Fruit fly (Drosophila melanogaster): ENCODE measurements around the gene CG42541.

DNA sequence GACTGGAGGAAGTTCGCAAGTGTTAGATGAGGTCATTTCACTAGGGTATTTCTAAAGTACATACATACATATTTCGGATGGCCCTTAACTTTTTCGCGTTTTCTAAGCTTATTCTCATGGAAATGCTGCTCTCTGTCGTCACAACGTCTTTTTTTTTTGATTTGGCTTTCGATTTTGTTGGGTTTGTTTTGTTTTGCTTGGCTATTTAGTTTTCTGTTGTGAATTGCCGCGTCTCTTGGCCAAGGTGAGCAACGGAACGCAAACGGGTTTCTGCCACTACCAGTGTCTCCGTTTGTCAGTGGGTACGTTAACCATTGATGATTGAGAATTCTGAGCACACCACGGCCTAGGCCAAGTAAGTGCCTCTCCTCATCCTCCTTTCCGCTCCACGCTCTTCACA is 64.3 kb downstream of the CG42541 start:
- TF ChIP-seq CTCF (optimal IDR thresholded peaks at IDR 0.05) (no peak), CG8478 (optimal IDR thresholded peaks at IDR 0.05) (no peak)
